Fruit fly (Drosophila melanogaster) whole organism, embryonic: Measurements from ENCODE around the gene RpL37-1.

ENCODE experiments used
- Atf6 ChIP-seq: fragments of 200-800 bp; sonication (Bioruptor generic); IDR thresholded peaks from 2 replicates; pipeline ENCODE4 v1.3.6; 2022; ENCODE audit warnings: missing biosample characterization, missing genetic modification characterization
- Bdp1 ChIP-seq: fragments of 200-800 bp; sonication (Bioruptor generic); optimal IDR thresholded peaks from 3 replicates; lab custom pipeline; 2016; ENCODE audit warnings: missing biosample characterization, missing genetic modification characterization
- Bteb2 ChIP-seq: fragments of 200-800 bp; sonication (Bioruptor generic); optimal IDR thresholded peaks from 2 replicates; lab custom pipeline; 2016; ENCODE audit warnings: missing biosample characterization, missing genetic modification characterization
- CG10462 ChIP-seq: fragments of 200-800 bp; sonication (Bioruptor generic); optimal IDR thresholded peaks from 2 replicates; lab custom pipeline; 2016; ENCODE audit warnings: missing biosample characterization, missing genetic modification characterization
- CG10979 ChIP-seq: fragments of 200-800 bp; sonication (Bioruptor generic); optimal IDR thresholded peaks from 2 replicates; lab custom pipeline; 2018; ENCODE audit warnings: missing biosample characterization, mild to moderate bottlenecking, missing genetic modification characterization, moderate library complexity
- CG11398 ChIP-seq: fragments of 200-800 bp; sonication (Bioruptor generic); optimal IDR thresholded peaks from 2 replicates; lab custom pipeline; 2016; ENCODE audit warnings: missing biosample characterization, missing genetic modification characterization
- CG12104 ChIP-seq: fragments of 200-800 bp; sonication (Bioruptor generic); optimal IDR thresholded peaks from 3 replicates; lab custom pipeline; 2016; ENCODE audit warnings: missing biosample characterization, missing genetic modification characterization
- CG12155 ChIP-seq: fragments of 200-800 bp; sonication (Bioruptor generic); optimal IDR thresholded peaks from 3 replicates; lab custom pipeline; 2016; ENCODE audit warnings: missing biosample characterization, missing genetic modification characterization
- CG14441 ChIP-seq: fragments of 200-800 bp; sonication (Bioruptor generic); IDR thresholded peaks from 2 replicates; pipeline ENCODE4 v1.3.6; 2022; ENCODE audit warnings: missing biosample characterization, missing genetic modification characterization
- CG1647 ChIP-seq: fragments of 200-800 bp; sonication (Bioruptor generic); optimal IDR thresholded peaks from 3 replicates; lab custom pipeline; 2016; ENCODE audit warnings: missing biosample characterization, missing genetic modification characterization
- CG17829 ChIP-seq: fragments of 200-800 bp; optimal IDR thresholded peaks from 2 replicates; lab custom pipeline; 2019; ENCODE audit warnings: missing biosample characterization, mild to moderate bottlenecking, missing genetic modification characterization, moderate library complexity
- CG2875 ChIP-seq: fragments of 200-800 bp; sonication (Bioruptor generic); optimal IDR thresholded peaks from 2 replicates; lab custom pipeline; 2017; ENCODE audit warnings: missing biosample characterization, mild to moderate bottlenecking, missing genetic modification characterization, missing genetic modification reagents
- CG30431 ChIP-seq: fragments of 200-800 bp; sonication (Bioruptor generic); optimal IDR thresholded peaks from 2 replicates; lab custom pipeline; 2017; ENCODE audit warnings: missing biosample characterization, missing genetic modification characterization
- CG32767 ChIP-seq: fragments of 200-800 bp; sonication (Bioruptor generic); IDR thresholded peaks from 2 replicates; pipeline ENCODE4 v1.3.6; 2022; ENCODE audit warnings: missing biosample characterization, missing genetic modification characterization
- CG3281 ChIP-seq: fragments of 200-800 bp; sonication (Bioruptor generic); optimal IDR thresholded peaks from 3 replicates; lab custom pipeline; 2017; ENCODE audit warnings: missing biosample characterization, mild to moderate bottlenecking, missing genetic modification characterization
- CG3995 ChIP-seq: fragments of 200-800 bp; sonication (Bioruptor generic); optimal IDR thresholded peaks from 3 replicates; lab custom pipeline; 2016; ENCODE audit warnings: missing biosample characterization, missing genetic modification characterization
- CG42726 ChIP-seq: fragments of 200-800 bp; sonication (Bioruptor generic); IDR thresholded peaks from 2 replicates; pipeline ENCODE4 v1.3.6; 2022; ENCODE audit warnings: missing biosample characterization, missing genetic modification characterization; ENCODE audit not compliant: partially characterized antibody
- CG5180 ChIP-seq: fragments of 200-800 bp; sonication (Bioruptor generic); optimal IDR thresholded peaks from 3 replicates; lab custom pipeline; 2017; ENCODE audit warnings: missing biosample characterization, missing genetic modification characterization, mild to moderate bottlenecking, moderate library complexity, missing genetic modification reagents
- CG5953 ChIP-seq: fragments of 200-800 bp; sonication (Bioruptor generic); IDR thresholded peaks from 2 replicates; pipeline ENCODE4 v1.3.6; 2022; ENCODE audit warnings: missing biosample characterization, missing genetic modification characterization
- CG6689 ChIP-seq: fragments of 200-800 bp; sonication (Bioruptor generic); IDR thresholded peaks from 2 replicates; pipeline ENCODE4 v1.3.6; 2022; ENCODE audit warnings: missing biosample characterization, missing genetic modification characterization
- CG8478 ChIP-seq: fragments of >200 bp; optimal IDR thresholded peaks from 2 replicates; lab custom pipeline; 2018
- CG9215 ChIP-seq: fragments of 200-800 bp; sonication (Bioruptor generic); IDR thresholded peaks from 2 replicates; pipeline ENCODE4 v1.3.6; 2022; ENCODE audit warnings: missing biosample characterization, missing genetic modification characterization
- CG9727 ChIP-seq: fragments of 200-800 bp; sonication (Bioruptor generic); optimal IDR thresholded peaks from 3 replicates; lab custom pipeline; 2017; ENCODE audit warnings: missing biosample characterization, mild to moderate bottlenecking, missing genetic modification characterization
- D19B ChIP-seq: fragments of 200-800 bp; sonication (Bioruptor generic); optimal IDR thresholded peaks from 2 replicates; lab custom pipeline; 2017; ENCODE audit warnings: missing biosample characterization, mild to moderate bottlenecking, missing genetic modification characterization
- Dip3 ChIP-seq: fragments of 200-800 bp; sonication (Bioruptor generic); optimal IDR thresholded peaks from 3 replicates; lab custom pipeline; 2016; ENCODE audit warnings: missing biosample characterization, missing genetic modification characterization
- Dp ChIP-seq: fragments of 200-800 bp; sonication (Bioruptor generic); optimal IDR thresholded peaks from 2 replicates; lab custom pipeline; 2018; ENCODE audit warnings: missing biosample characterization, mild to moderate bottlenecking, missing genetic modification characterization, moderate library complexity
- Ets65A ChIP-seq: fragments of 200-800 bp; sonication (Bioruptor generic); peaks from one replicate; lab custom pipeline; 2016; ENCODE audit warnings: missing biosample characterization, missing genetic modification characterization
- Fer1 ChIP-seq: fragments of 200-800 bp; sonication (Bioruptor generic); optimal IDR thresholded peaks from 2 replicates; lab custom pipeline; 2017; ENCODE audit warnings: missing biosample characterization, mild to moderate bottlenecking, missing genetic modification characterization
- HmgD ChIP-seq: fragments of 200-800 bp; sonication (Bioruptor generic); optimal IDR thresholded peaks from 3 replicates; lab custom pipeline; 2016; ENCODE audit warnings: missing biosample characterization, missing genetic modification characterization
- Hmx ChIP-seq: fragments of 200-800 bp; sonication (Bioruptor generic); optimal IDR thresholded peaks from 2 replicates; lab custom pipeline; 2016; ENCODE audit warnings: missing biosample characterization, missing genetic modification characterization
- Jarid2 ChIP-seq: fragments of 200-800 bp; sonication (Bioruptor generic); optimal IDR thresholded peaks from 3 replicates; lab custom pipeline; 2017; ENCODE audit warnings: mild to moderate bottlenecking, missing biosample characterization, missing genetic modification reagents, missing genetic modification characterization
- Max ChIP-seq: fragments of 200-800 bp; sonication (Bioruptor generic); optimal IDR thresholded peaks from 2 replicates; lab custom pipeline; 2016; ENCODE audit warnings: missing biosample characterization, mild to moderate bottlenecking, missing genetic modification characterization
- Mrtf ChIP-seq: fragments of 200-800 bp; sonication (Bioruptor generic); IDR thresholded peaks from 3 replicates; pipeline ENCODE4 v1.3.6; 2022; ENCODE audit warnings: missing biosample characterization, missing genetic modification characterization
- Myb ChIP-seq: fragments of 200-800 bp; sonication (Bioruptor generic); optimal IDR thresholded peaks from 2 replicates; lab custom pipeline; 2016; ENCODE audit warnings: missing biosample characterization, missing genetic modification characterization
- PHDP ChIP-seq: fragments of 200-800 bp; sonication (Bioruptor generic); optimal IDR thresholded peaks from 3 replicates; lab custom pipeline; 2018; ENCODE audit warnings: missing biosample characterization, mild to moderate bottlenecking, missing genetic modification characterization, moderate library complexity
- ash1 ChIP-seq: fragments of 200-800 bp; sonication (Bioruptor generic); optimal IDR thresholded peaks from 2 replicates; lab custom pipeline; 2018; ENCODE audit warnings: missing biosample characterization, mild to moderate bottlenecking, missing genetic modification characterization
- cas ChIP-seq: fragments of 200-800 bp; sonication (Bioruptor generic); IDR thresholded peaks from 2 replicates; pipeline ENCODE4 v1.3.6; 2022; ENCODE audit warnings: missing biosample characterization, missing genetic modification characterization
- dm ChIP-seq: fragments of 200-800 bp; sonication (Bioruptor generic); optimal IDR thresholded peaks from 3 replicates; lab custom pipeline; 2016; ENCODE audit warnings: missing biosample characterization, missing genetic modification characterization
- dpn ChIP-seq, 2 experiments: fragments of 200-800 bp; sonication (Bioruptor generic); optimal IDR thresholded peaks; 3 replicates each; lab custom pipeline; 2016; ENCODE audit warnings: missing biosample characterization in 2 of 2, missing genetic modification characterization in 2 of 2
- ems ChIP-seq: fragments of 200-800 bp; sonication (Bioruptor generic); optimal IDR thresholded peaks from 3 replicates; lab custom pipeline; 2016; ENCODE audit warnings: missing biosample characterization, missing genetic modification characterization
- gfzf ChIP-seq: fragments of 200-800 bp; sonication (Bioruptor generic); optimal IDR thresholded peaks from 2 replicates; lab custom pipeline; 2016; ENCODE audit warnings: missing biosample characterization, mild to moderate bottlenecking, missing genetic modification characterization, moderate library complexity
- grau ChIP-seq: fragments of 200-800 bp; optimal IDR thresholded peaks from 3 replicates; lab custom pipeline; 2019; ENCODE audit warnings: missing biosample characterization, mild to moderate bottlenecking, missing genetic modification characterization, moderate library complexity
- lab ChIP-seq: fragments of 200-800 bp; sonication (Bioruptor generic); optimal IDR thresholded peaks from 3 replicates; lab custom pipeline; 2017; ENCODE audit warnings: missing biosample characterization, missing genetic modification characterization, mild to moderate bottlenecking, moderate library complexity, missing genetic modification reagents
- org-1 ChIP-seq: fragments of 200-800 bp; sonication (Bioruptor generic); optimal IDR thresholded peaks from 2 replicates; lab custom pipeline; 2017; ENCODE audit warnings: missing biosample characterization, missing genetic modification characterization
- sqz ChIP-seq: fragments of 200-800 bp; sonication (Bioruptor generic); optimal IDR thresholded peaks from 3 replicates; lab custom pipeline; 2018; ENCODE audit warnings: missing biosample characterization, mild to moderate bottlenecking, missing genetic modification characterization
- stc ChIP-seq: fragments of 200-800 bp; sonication (Bioruptor generic); IDR thresholded peaks from 2 replicates; pipeline ENCODE4 v1.3.6; 2022; ENCODE audit warnings: missing biosample characterization, missing genetic modification characterization
- sug ChIP-seq: fragments of 200-800 bp; optimal IDR thresholded peaks from 2 replicates; lab custom pipeline; 2019; ENCODE audit warnings: missing biosample characterization, mild to moderate bottlenecking, missing genetic modification characterization, moderate library complexity
- tio ChIP-seq: fragments of 200-800 bp; sonication (Bioruptor generic); optimal IDR thresholded peaks from 2 replicates; lab custom pipeline; 2017; ENCODE audit warnings: missing biosample characterization, missing genetic modification characterization, inconsistent platforms
- tna ChIP-seq: fragments of 200-800 bp; sonication (Bioruptor generic); IDR thresholded peaks from 2 replicates; pipeline ENCODE4 v1.3.6; 2022; ENCODE audit warnings: missing biosample characterization, missing genetic modification characterization; ENCODE audit not compliant: partially characterized antibody
- trem ChIP-seq: fragments of 200-800 bp; optimal IDR thresholded peaks from 3 replicates; lab custom pipeline; 2019; ENCODE audit warnings: missing biosample characterization, mild to moderate bottlenecking, missing genetic modification characterization, moderate library complexity
- tx ChIP-seq: fragments of 200-800 bp; sonication (Bioruptor generic); optimal IDR thresholded peaks from 2 replicates; lab custom pipeline; 2016; ENCODE audit warnings: missing biosample characterization, missing genetic modification characterization

Gene RpL37-1

dm6 chrX:15127880-15128644 lies 11.1 kb downstream of the RpL37-1 start (continued):
- TF ChIP-seq gfzf: no peak
- TF ChIP-seq lab: peak; percentile 8
- no peak for TF ChIP-seq ash1 (GFP tag; lab: Kevin White, UChicago)
- no peak for TF ChIP-seq D19B (GFP tag; lab: Kevin White, UChicago)
- peak; percentile 9 for TF ChIP-seq PHDP (tag; lab: Kevin White, UChicago)
- TF ChIP-seq stc (GFP tag; lab: Robert Waterston, UW): no peak
- no peak for TF ChIP-seq Dp
- TF ChIP-seq CG42726 (GFP tag; lab: Robert Waterston, UW): no peak
- no peak for TF ChIP-seq dm (GFP tag; lab: Kevin White, UChicago)
- no peak for TF ChIP-seq org-1 (GFP tag; lab: Kevin White, UChicago)
- peak; percentile 13 for TF ChIP-seq grau
- TF ChIP-seq CG10979 (tag; lab: Kevin White, UChicago): no peak
- no peak for TF ChIP-seq CG17829 (tag; lab: Kevin White, UChicago)
- TF ChIP-seq Hmx: no peak
- no peak for TF ChIP-seq trem (tag; lab: Kevin White, UChicago)
- TF ChIP-seq Bteb2 (GFP tag; lab: Kevin White, UChicago): no peak
- TF ChIP-seq Dip3 (GFP tag; lab: Kevin White, UChicago): no peak
- TF ChIP-seq HmgD (GFP tag; lab: Kevin White, UChicago): no peak
- TF ChIP-seq Fer1 (GFP tag; lab: Kevin White, UChicago): no peak
- peak; percentile 39 for TF ChIP-seq Ets65A (GFP tag; lab: Kevin White, UChicago)
- no peak for TF ChIP-seq Bdp1 (GFP tag; lab: Kevin White, UChicago)
- TF ChIP-seq CG32767 (GFP tag; lab: Robert Waterston, UW): no peak
- no peak for TF ChIP-seq CG9215 (GFP tag; lab: Robert Waterston, UW)
- TF ChIP-seq Jarid2 (GFP tag; lab: Kevin White, UChicago): no peak
- no peak for TF ChIP-seq CG5180 (GFP tag; lab: Kevin White, UChicago)
- TF ChIP-seq tio (GFP tag; lab: Kevin White, UChicago): no peak
- TF ChIP-seq CG8478: no peak
- TF ChIP-seq CG30431 (GFP tag; lab: Kevin White, UChicago): no peak
- no peak for TF ChIP-seq CG2875 (GFP tag; lab: Kevin White, UChicago)
- TF ChIP-seq cas: no peak
- TF ChIP-seq CG6689 (GFP tag; lab: Robert Waterston, UW): no peak
- no peak for TF ChIP-seq CG1647 (GFP tag; lab: Kevin White, UChicago)
- no peak for TF ChIP-seq sug (tag; lab: Kevin White, UChicago)
- TF ChIP-seq Max (GFP tag; lab: Kevin White, UChicago): no peak
- TF ChIP-seq CG11398 (GFP tag; lab: Kevin White, UChicago): no peak
- no peak for TF ChIP-seq CG12155
- TF ChIP-seq CG9727 (GFP tag; lab: Kevin White, UChicago): no peak
- peak; percentile 11 for TF ChIP-seq CG3281
- no peak for TF ChIP-seq tna
- TF ChIP-seq CG3995 (GFP tag; lab: Kevin White, UChicago): no peak
- TF ChIP-seq CG12104 (GFP tag; lab: Kevin White, UChicago): no peak
- TF ChIP-seq Atf6 (GFP tag; lab: Robert Waterston, UW): no peak
- no peak for TF ChIP-seq CG5953
- TF ChIP-seq CG10462 (GFP tag; lab: Kevin White, UChicago): no peak
- TF ChIP-seq Myb (GFP tag; lab: Kevin White, UChicago): no peak
- no peak for TF ChIP-seq dpn (GFP tag; optimal IDR thresholded peaks at IDR 0.05; lab: Kevin White, UChicago)
- no peak for TF ChIP-seq CG14441
- no peak for TF ChIP-seq ems
- TF ChIP-seq sqz (GFP tag; lab: Kevin White, UChicago): no peak
- no peak for TF ChIP-seq Mrtf (GFP tag; lab: Robert Waterston, UW)
- no peak for TF ChIP-seq tx (GFP tag; lab: Kevin White, UChicago)
